Fruit fly (Drosophila melanogaster) whole organism, wandering third instar larva: ENCODE measurements around the gene CG46244.
A peak's percentile ranks its signal among the peaks of the same experiment; 100 is the strongest.

ENCODE experiments used
- Abd-B ChIP-seq: fragments of >200 bp; optimal IDR thresholded peaks from 2 replicates; lab custom pipeline; 2017; ENCODE audit warnings: missing biosample characterization, missing genetic modification characterization
- CrebA ChIP-seq: fragments of 200-800 bp; sonication (Bioruptor generic); optimal IDR thresholded peaks from 2 replicates; lab custom pipeline; 2016; ENCODE audit warnings: missing biosample characterization, mild to moderate bottlenecking, missing genetic modification characterization, borderline replicate concordance
- Hnf4 ChIP-seq: fragments of 200-800 bp; sonication (Bioruptor generic); optimal IDR thresholded peaks from 2 replicates; lab custom pipeline; 2016; ENCODE audit warnings: missing biosample characterization, mild to moderate bottlenecking, missing genetic modification characterization
- Hr78 ChIP-seq: fragments of >200 bp; optimal IDR thresholded peaks from 2 replicates; lab custom pipeline; 2017; ENCODE audit warnings: missing biosample characterization, missing genetic modification characterization
- Hr83 ChIP-seq: fragments of 200-300 bp; sonication (Bioruptor generic); optimal IDR thresholded peaks from 2 replicates; lab custom pipeline; 2016; ENCODE audit warnings: missing biosample characterization, mild to moderate bottlenecking, missing genetic modification characterization, moderate library complexity; ENCODE audit not compliant: poor library complexity, severe bottlenecking
- dmrt93B ChIP-seq: fragments of 200-800 bp; sonication (Bioruptor generic); optimal IDR thresholded peaks from 2 replicates; lab custom pipeline; 2018; ENCODE audit warnings: missing biosample characterization, mild to moderate bottlenecking, missing genetic modification characterization
- pan ChIP-seq: fragments of >200 bp; optimal IDR thresholded peaks from 2 replicates; lab custom pipeline; 2017
- psq ChIP-seq: fragments of 200-800 bp; sonication (Bioruptor generic); optimal IDR thresholded peaks from 3 replicates; lab custom pipeline; 2017; ENCODE audit warnings: missing biosample characterization, mild to moderate bottlenecking, missing genetic modification characterization, moderate library complexity
- rgr ChIP-seq: fragments of 200-800 bp; sonication (Bioruptor generic); optimal IDR thresholded peaks from 3 replicates; lab custom pipeline; 2016; ENCODE audit warnings: missing biosample characterization, mild to moderate bottlenecking, missing genetic modification characterization
- sage ChIP-seq: fragments of 200-800 bp; sonication (Bioruptor generic); optimal IDR thresholded peaks from 2 replicates; lab custom pipeline; 2016; ENCODE audit warnings: missing biosample characterization, mild to moderate bottlenecking, missing genetic modification characterization
- tai ChIP-seq: sonication (Bioruptor generic); optimal IDR thresholded peaks from 2 replicates; lab custom pipeline; 2016; ENCODE audit warnings: missing biosample characterization, missing genetic modification characterization
- usp ChIP-seq: fragments of >200 bp; optimal IDR thresholded peaks from 2 replicates; lab custom pipeline; 2017; ENCODE audit warnings: missing biosample characterization, missing genetic modification characterization

- TF ChIP-seq sage (GFP tag; lab: Kevin White, UChicago) (no peak), usp (GFP tag; lab: Kevin White, UChicago) (no peak), Hr78 (no peak), rgr (no peak), dmrt93B (GFP tag; lab: Kevin White, UChicago) (no peak), tai (GFP tag; lab: Kevin White, UChicago) (peak; percentile 46), Hnf4 (GFP tag; lab: Kevin White, UChicago) (no peak), Abd-B (GFP tag; lab: Kevin White, UChicago) (no peak), Hr83 (GFP tag; lab: Kevin White, UChicago) (peak; percentile 70), CrebA (no peak), psq (GFP tag; lab: Kevin White, UChicago) (peak; percentile 91), pan (lab: Kevin White, UChicago) (no peak)
Measured at dm6 chr2L:19571574-19572495, 34.5 kb upstream of the CG46244 start.
